Fruit fly (Drosophila melanogaster) Kc167 (cell line): ENCODE measurements around the gene Ca-alpha1D.

Source experiments
- Sin3A ChIP-seq: fragments of >200 bp; optimal IDR thresholded peaks from 2 replicates; lab custom pipeline; 2018; ENCODE audit warnings: missing external identifiers
- insv ChIP-seq: fragments of >200 bp; optimal IDR thresholded peaks from 3 replicates; lab custom pipeline; 2018; ENCODE audit warnings: missing external identifiers
- psq ChIP-seq: fragments of >200 bp; optimal IDR thresholded peaks from 2 replicates; lab custom pipeline; 2017; ENCODE audit warnings: missing external identifiers
- ttk ChIP-seq: sonication (Bioruptor generic); optimal IDR thresholded peaks from 2 replicates; lab custom pipeline; 2017; ENCODE audit warnings: missing external identifiers

dm6 chr2L:16234817-16235216 is 69.2 kb downstream of the Ca-alpha1D start:
- TF ChIP-seq psq (lab: Kevin White, UChicago) (no peak), insv (lab: Kevin White, UChicago) (no peak), ttk (no peak), Sin3A (lab: Kevin White, UChicago) (no peak)
